Worm (Caenorhabditis elegans) whole organism, L1 larva: ENCODE results near the gene cul-6.
A peak's percentile ranks its signal among the peaks of the same experiment; 100 is the strongest.

Experiments
- aha-1 ChIP-seq: fragments of 150-350 bp; optimal IDR thresholded peaks from 2 replicates; lab custom pipeline; 2014; ENCODE audit warnings: missing biosample characterization, missing genetic modification characterization
- ceh-63 ChIP-seq: fragments of 200-800 bp; sonication (Bioruptor generic); optimal IDR thresholded peaks from 2 replicates; lab custom pipeline; 2018; ENCODE audit warnings: mild to moderate bottlenecking, missing genetic modification characterization, missing compliant biosample characterization
- ceh-8 ChIP-seq: fragments of 200-800 bp; sonication (Bioruptor generic); optimal IDR thresholded peaks from 2 replicates; lab custom pipeline; 2018; ENCODE audit warnings: mild to moderate bottlenecking, missing genetic modification characterization, moderate library complexity, missing compliant biosample characterization
- ceh-82 ChIP-seq, 3 experiments: fragments of 150-350 bp in 1 of 3; sonication (generic microtip) in 2 of 3; optimal IDR thresholded peaks; 2 replicates each; lab custom pipeline; 2014 to 2017; ENCODE audit warnings: missing biosample characterization in 3 of 3, missing genetic modification characterization in 3 of 3
- ceh-88 ChIP-seq: fragments of 200-800 bp; sonication (Bioruptor generic); IDR thresholded peaks from 2 replicates; pipeline ENCODE4 v1.3.6; 2022; ENCODE audit warnings: missing genetic modification characterization, missing compliant biosample characterization
- ces-1 ChIP-seq: fragments of 150-350 bp; optimal IDR thresholded peaks from 2 replicates; lab custom pipeline; 2014; ENCODE audit warnings: missing biosample characterization, missing genetic modification reagents, missing genetic modification characterization
- dpl-1 ChIP-seq, 3 experiments: fragments of 150-350 bp in 2 of 3; sonication (generic microtip) in 1 of 3; optimal IDR thresholded peaks; 2 replicates each; lab custom pipeline; 2014 to 2017; ENCODE audit warnings: missing biosample characterization in 3 of 3, missing genetic modification characterization in 3 of 3, missing genetic modification reagents in 3 of 3
- efl-1 ChIP-seq, 4 experiments: fragments of 150-350 bp; optimal IDR thresholded peaks in 3 of 4; peaks in 1 of 4; 1 replicate in 1 of 4; 2 replicates in 3 of 4; lab custom pipeline; 2014; ENCODE audit warnings: missing biosample characterization in 2 of 4, missing genetic modification characterization in 2 of 4, missing genetic modification reagents in 2 of 4
- efl-3 ChIP-seq: fragments of 200-800 bp; sonication (Bioruptor generic); optimal IDR thresholded peaks from 2 replicates; lab custom pipeline; 2018; ENCODE audit warnings: mild to moderate bottlenecking, missing genetic modification characterization, missing compliant biosample characterization
- elt-2 ChIP-seq: sonication (generic microtip); optimal IDR thresholded peaks from 2 replicates; lab custom pipeline; 2016; ENCODE audit warnings: missing genetic modification characterization, mild to moderate bottlenecking, inconsistent platforms, missing compliant biosample characterization, missing genetic modification reagents
- elt-3 ChIP-seq, 6 experiments: fragments of 150-350 bp in 1 of 6; sonication (generic microtip); optimal IDR thresholded peaks; 2 replicates each; lab custom pipeline; 2017 to 2018; ENCODE audit warnings: missing biosample characterization in 6 of 6, missing genetic modification characterization in 6 of 6, inconsistent platforms in 1 of 6
- ets-5 ChIP-seq: fragments of 200-800 bp; sonication (Bioruptor generic); IDR thresholded peaks from 2 replicates; pipeline ENCODE4 v1.3.6; 2022; ENCODE audit warnings: missing genetic modification characterization, missing compliant biosample characterization
- fkh-10 ChIP-seq: sonication (generic microtip); optimal IDR thresholded peaks from 2 replicates; lab custom pipeline; 2017; ENCODE audit warnings: missing biosample characterization, missing genetic modification reagents, missing genetic modification characterization
- fkh-4 ChIP-seq: sonication (generic microtip); optimal IDR thresholded peaks from 2 replicates; lab custom pipeline; 2016; ENCODE audit warnings: missing compliant biosample characterization, missing genetic modification characterization, borderline replicate concordance
- fkh-8 ChIP-seq: sonication (generic microtip); optimal IDR thresholded peaks from 2 replicates; lab custom pipeline; 2016; ENCODE audit warnings: mild to moderate bottlenecking, missing genetic modification characterization, missing compliant biosample characterization
- fos-1 ChIP-seq: fragments of 150-350 bp; optimal IDR thresholded peaks from 2 replicates; lab custom pipeline; 2014; ENCODE audit warnings: missing biosample characterization, missing genetic modification characterization
- grh-1 ChIP-seq: fragments of 200-800 bp; sonication (Bioruptor generic); IDR thresholded peaks from 2 replicates; pipeline ENCODE4 v1.3.6; 2022; ENCODE audit warnings: missing genetic modification reagents, missing genetic modification characterization, missing compliant biosample characterization
- isw-1 ChIP-seq: fragments of 200-800 bp; sonication (Bioruptor generic); IDR thresholded peaks from 2 replicates; pipeline ENCODE4 v1.3.6; 2022; ENCODE audit warnings: missing genetic modification characterization, missing compliant biosample characterization
- lin-14 ChIP-seq: fragments of 200-800 bp; sonication (Bioruptor generic); optimal IDR thresholded peaks from 2 replicates; lab custom pipeline; 2018; ENCODE audit warnings: mild to moderate bottlenecking, missing genetic modification characterization, moderate library complexity, missing compliant biosample characterization
- lin-15B ChIP-seq: fragments of 150-350 bp; sonication (generic microtip); optimal IDR thresholded peaks from 3 replicates; lab custom pipeline; 2014; ENCODE audit warnings: missing biosample characterization, missing genetic modification characterization
- lin-35 ChIP-seq, 2 experiments: fragments of 150-350 bp; optimal IDR thresholded peaks; 2 replicates each; lab custom pipeline; 2014; ENCODE audit warnings: missing biosample characterization in 2 of 2, missing genetic modification characterization in 2 of 2, missing genetic modification reagents in 2 of 2
- lsy-2 ChIP-seq, 2 experiments: fragments of 150-350 bp; optimal IDR thresholded peaks; 2 replicates each; lab custom pipeline; 2014; ENCODE audit warnings: missing biosample characterization in 2 of 2, missing genetic modification characterization in 2 of 2
- mep-1 ChIP-seq: fragments of 150-350 bp; optimal IDR thresholded peaks from 2 replicates; lab custom pipeline; 2014; ENCODE audit warnings: missing biosample characterization, missing genetic modification characterization
- nhr-28 ChIP-seq: fragments of 150-350 bp; optimal IDR thresholded peaks from 2 replicates; lab custom pipeline; 2014; ENCODE audit warnings: missing biosample characterization, missing genetic modification characterization
- nhr-71 ChIP-seq: sonication (generic microtip); optimal IDR thresholded peaks from 2 replicates; lab custom pipeline; 2016; ENCODE audit warnings: mild to moderate bottlenecking, missing genetic modification characterization, moderate library complexity, missing compliant biosample characterization
- nhr-76 ChIP-seq: sonication (generic microtip); optimal IDR thresholded peaks from 2 replicates; lab custom pipeline; 2017; ENCODE audit warnings: missing biosample characterization, missing genetic modification characterization
- nhr-84 ChIP-seq: sonication (generic microtip); optimal IDR thresholded peaks from 2 replicates; lab custom pipeline; 2017; ENCODE audit warnings: missing biosample characterization, missing genetic modification characterization
- nhr-85 ChIP-seq: sonication (generic microtip); peaks from one replicate; lab custom pipeline; 2016; ENCODE audit warnings: missing genetic modification characterization, inconsistent platforms, missing compliant biosample characterization
- nhr-90 ChIP-seq: sonication (generic microtip); optimal IDR thresholded peaks from 2 replicates; lab custom pipeline; 2016; ENCODE audit warnings: mild to moderate bottlenecking, missing genetic modification characterization, missing compliant biosample characterization; ENCODE audit not compliant: poor library complexity
- snu-23 ChIP-seq: sonication (generic microtip); optimal IDR thresholded peaks from 2 replicates; lab custom pipeline; 2016; ENCODE audit warnings: missing genetic modification characterization, missing compliant biosample characterization
- swsn-7 ChIP-seq: sonication (generic microtip); optimal IDR thresholded peaks from 2 replicates; lab custom pipeline; 2016; ENCODE audit warnings: missing genetic modification characterization, missing compliant biosample characterization
- tlp-1 ChIP-seq: fragments of 150-350 bp; optimal IDR thresholded peaks from 2 replicates; lab custom pipeline; 2014; ENCODE audit warnings: missing biosample characterization, missing genetic modification characterization
- unc-30 ChIP-seq: sonication (generic microtip); optimal IDR thresholded peaks from 2 replicates; lab custom pipeline; 2017; ENCODE audit warnings: missing biosample characterization, missing genetic modification characterization
- unc-62 ChIP-seq: fragments of 150-350 bp; optimal IDR thresholded peaks from 2 replicates; lab custom pipeline; 2014; ENCODE audit warnings: missing biosample characterization, missing genetic modification reagents, missing genetic modification characterization
- unc-86 ChIP-seq: sonication (generic microtip); optimal IDR thresholded peaks from 2 replicates; lab custom pipeline; 2016; ENCODE audit warnings: missing genetic modification characterization, missing compliant biosample characterization
- vab-15 ChIP-seq: sonication (generic microtip); optimal IDR thresholded peaks from 2 replicates; lab custom pipeline; 2017; ENCODE audit warnings: missing genotype, mild to moderate bottlenecking, missing genetic modification characterization, missing compliant biosample characterization

The cul-6 gene

ce11 chrIV:12594574-12594973, 4.3 kb upstream of the cul-6 start (continued):
- TF ChIP-seq efl-3 = no peak
- TF ChIP-seq fkh-4 = no peak
- TF ChIP-seq unc-86 (tag; lab: Kevin White, UChicago) = peak; percentile 76
- TF ChIP-seq snu-23 (GFP tag; lab: Kevin White, UChicago) = peak; percentile 91
- no peak for TF ChIP-seq unc-62 (GFP tag; lab: Kevin White, UChicago)
- TF ChIP-seq nhr-76 = no peak
- no peak for TF ChIP-seq lin-15B (tag; lab: Kevin White, UChicago)

ce11 chrIV:12585966-12586365, 4.3 kb downstream of the cul-6 start, which contains the start of gene K08E7.8:
K08E7.8 (minus strand) TSS chrIV:12586066.
- no peak for TF ChIP-seq lin-15B (tag; lab: Kevin White, UChicago)
- TF ChIP-seq dpl-1 (GFP tag; optimal IDR thresholded peaks at IDR 0.05; lab: Kevin White, UChicago) = no peak
- TF ChIP-seq nhr-71 (tag; lab: Kevin White, UChicago) = no peak
- TF ChIP-seq nhr-84 (tag; lab: Kevin White, UChicago) = no peak
- no peak for TF ChIP-seq ets-5 (GFP tag; lab: Robert Waterston, UW)
- no peak for TF ChIP-seq nhr-28 (tag; lab: Kevin White, UChicago)
- TF ChIP-seq tlp-1 (tag; lab: Kevin White, UChicago) = no peak
- no peak for TF ChIP-seq ceh-63 (GFP tag; lab: Kevin White, UChicago)
- no peak for TF ChIP-seq fos-1
- no peak for TF ChIP-seq elt-3 (tag; optimal IDR thresholded peaks at IDR 0.05; lab: Kevin White, UChicago)
- TF ChIP-seq nhr-85 (tag; lab: Kevin White, UChicago) = no peak
- no peak for TF ChIP-seq lsy-2 (tag; optimal IDR thresholded peaks at IDR 0.05; lab: Kevin White, UChicago)
- no peak for TF ChIP-seq ces-1 (GFP tag; lab: Kevin White, UChicago)
- TF ChIP-seq mep-1 (tag; lab: Kevin White, UChicago) = no peak

ce11 chrIV:12584146-12584545, 6.1 kb downstream of the cul-6 start:
- TF ChIP-seq lin-35 (GFP tag; optimal IDR thresholded peaks at IDR 0.05; lab: Kevin White, UChicago) (peak in 1 of 2 experiments; percentile 33), vab-15 (tag; lab: Kevin White, UChicago) (no peak), mep-1 (tag; lab: Kevin White, UChicago) (peak; percentile 34), fkh-10 (GFP tag; lab: Kevin White, UChicago) (peak; percentile 63), swsn-7 (peak; percentile 21), lin-14 (GFP tag; lab: Kevin White, UChicago) (peak; percentile 91), elt-3 (tag; optimal IDR thresholded peaks at IDR 0.05; lab: Kevin White, UChicago) (no peak), nhr-71 (tag; lab: Kevin White, UChicago) (no peak), efl-1 (optimal IDR thresholded peaks at IDR 0.05; lab: Kevin White, UChicago) (no peak), efl-1 (GFP tag; optimal IDR thresholded peaks at IDR 0.05 in 1 of 2; lab: Kevin White, UChicago) (peak in 1 of 2 experiments; percentile 11), isw-1 (GFP tag; lab: Robert Waterston, UW) (peak; percentile 26), ceh-82 (tag; optimal IDR thresholded peaks at IDR 0.05; lab: Kevin White, UChicago) (peak in 1 of 3 experiments; percentile 45), snu-23 (GFP tag; lab: Kevin White, UChicago) (peak; percentile 19), aha-1 (tag; lab: Kevin White, UChicago) (no peak), grh-1 (GFP tag; lab: Robert Waterston, UW) (no peak), ceh-88 (GFP tag; lab: Robert Waterston, UW) (no peak), unc-30 (tag; lab: Kevin White, UChicago) (no peak), dpl-1 (GFP tag; optimal IDR thresholded peaks at IDR 0.05; lab: Kevin White, UChicago) (peak in 1 of 3 experiments; percentile 1), nhr-90 (tag; lab: Kevin White, UChicago) (no peak), fkh-8 (peak; percentile 65), lin-15B (tag; lab: Kevin White, UChicago) (no peak), elt-2 (tag; lab: Kevin White, UChicago) (no peak), unc-86 (tag; lab: Kevin White, UChicago) (peak; percentile 36), ceh-8 (GFP tag; lab: Kevin White, UChicago) (no peak)
- TF ChIP-seq, all 84 proteins: peak for 12
